Fruit fly (Drosophila melanogaster) whole organism, embryonic: ENCODE data around the gene CG13126.

Experiments used
- Asciz ChIP-seq: fragments of 200-800 bp; sonication (Bioruptor generic); optimal IDR thresholded peaks from 2 replicates; lab custom pipeline; 2017; ENCODE audit warnings: missing biosample characterization, mild to moderate bottlenecking, missing genetic modification characterization, missing genetic modification reagents
- Bteb2 ChIP-seq: fragments of 200-800 bp; sonication (Bioruptor generic); optimal IDR thresholded peaks from 2 replicates; lab custom pipeline; 2016; ENCODE audit warnings: missing biosample characterization, missing genetic modification characterization
- CG11093 ChIP-seq: fragments of 200-800 bp; sonication (Bioruptor generic); IDR thresholded peaks from 3 replicates; pipeline ENCODE4 v1.3.6; 2022; ENCODE audit warnings: missing biosample characterization, missing genetic modification characterization
- CG11247 ChIP-seq: fragments of 200-800 bp; sonication (Bioruptor generic); IDR thresholded peaks from 2 replicates; pipeline ENCODE4 v1.3.6; 2022; ENCODE audit warnings: missing biosample characterization, missing genetic modification characterization
- CG13424 ChIP-seq: fragments of 200-800 bp; sonication (Bioruptor generic); optimal IDR thresholded peaks from 2 replicates; lab custom pipeline; 2019; ENCODE audit warnings: missing biosample characterization, mild to moderate bottlenecking, missing genetic modification characterization, moderate library complexity
- CG13624 ChIP-seq: fragments of 200-800 bp; sonication (Bioruptor generic); optimal IDR thresholded peaks from 2 replicates; lab custom pipeline; 2016; ENCODE audit warnings: missing biosample characterization, missing genetic modification characterization
- CG13894 ChIP-seq: fragments of 200-800 bp; sonication (Bioruptor generic); optimal IDR thresholded peaks from 3 replicates; lab custom pipeline; 2018; ENCODE audit warnings: missing biosample characterization, mild to moderate bottlenecking, missing genetic modification characterization, moderate library complexity
- CG15269 ChIP-seq: fragments of 200-800 bp; sonication (Bioruptor generic); optimal IDR thresholded peaks from 2 replicates; lab custom pipeline; 2018; ENCODE audit warnings: missing biosample characterization, mild to moderate bottlenecking, missing genetic modification characterization, moderate library complexity
- CG15696 ChIP-seq: fragments of 200-800 bp; sonication (Bioruptor generic); optimal IDR thresholded peaks from 2 replicates; lab custom pipeline; 2019; ENCODE audit warnings: missing biosample characterization, mild to moderate bottlenecking, missing genetic modification characterization, moderate library complexity
- CG16815 ChIP-seq: fragments of 200-800 bp; sonication (Bioruptor generic); optimal IDR thresholded peaks from 3 replicates; lab custom pipeline; 2017; ENCODE audit warnings: missing biosample characterization, mild to moderate bottlenecking, missing genetic modification characterization
- CG17568 ChIP-seq: fragments of 200-800 bp; sonication (Bioruptor generic); optimal IDR thresholded peaks from 2 replicates; lab custom pipeline; 2018; ENCODE audit warnings: missing biosample characterization, mild to moderate bottlenecking, missing genetic modification characterization, moderate library complexity
- CG1832 ChIP-seq: fragments of 200-800 bp; sonication (Bioruptor generic); optimal IDR thresholded peaks from 2 replicates; lab custom pipeline; 2017; ENCODE audit warnings: missing biosample characterization, mild to moderate bottlenecking, missing genetic modification characterization, inconsistent platforms
- CG18619 ChIP-seq: fragments of 200-800 bp; sonication (Bioruptor generic); optimal IDR thresholded peaks from 3 replicates; lab custom pipeline; 2017; ENCODE audit warnings: missing biosample characterization, mild to moderate bottlenecking, missing genetic modification characterization
- CG2116 ChIP-seq: fragments of 200-800 bp; sonication (Bioruptor generic); optimal IDR thresholded peaks from 3 replicates; lab custom pipeline; 2018; ENCODE audit warnings: missing biosample characterization, mild to moderate bottlenecking, missing genetic modification characterization
- CG2120 ChIP-seq: fragments of 200-800 bp; sonication (Bioruptor generic); optimal IDR thresholded peaks from 3 replicates; lab custom pipeline; 2016; ENCODE audit warnings: missing biosample characterization, missing genetic modification characterization
- CG33557 ChIP-seq: fragments of 200-800 bp; sonication (Bioruptor generic); optimal IDR thresholded peaks from 2 replicates; lab custom pipeline; 2019; ENCODE audit warnings: missing biosample characterization, mild to moderate bottlenecking, missing genetic modification characterization, moderate library complexity
- CG5245 ChIP-seq: fragments of 200-800 bp; sonication (Bioruptor generic); optimal IDR thresholded peaks from 3 replicates; lab custom pipeline; 2016; ENCODE audit warnings: missing biosample characterization, missing genetic modification characterization
- CG6689 ChIP-seq: fragments of 200-800 bp; sonication (Bioruptor generic); IDR thresholded peaks from 2 replicates; pipeline ENCODE4 v1.3.6; 2022; ENCODE audit warnings: missing biosample characterization, missing genetic modification characterization
- CG7372 ChIP-seq: fragments of 200-800 bp; sonication (Bioruptor generic); IDR thresholded peaks from 2 replicates; pipeline ENCODE4 v1.3.6; 2022; ENCODE audit warnings: missing biosample characterization, missing genetic modification characterization
- CG7786 ChIP-seq: fragments of 200-800 bp; sonication (Bioruptor generic); optimal IDR thresholded peaks from 2 replicates; lab custom pipeline; 2016; ENCODE audit warnings: missing biosample characterization, missing genetic modification characterization
- CG7963 ChIP-seq: fragments of 200-800 bp; sonication (Bioruptor generic); IDR thresholded peaks from 3 replicates; pipeline ENCODE4 v1.3.6; 2022; ENCODE audit warnings: missing biosample characterization, missing genetic modification characterization; ENCODE audit not compliant: partially characterized antibody
- CG8089 ChIP-seq: fragments of 200-800 bp; sonication (Bioruptor generic); optimal IDR thresholded peaks from 3 replicates; lab custom pipeline; 2016; ENCODE audit warnings: missing biosample characterization, missing genetic modification characterization
- CG8290 ChIP-seq, 3 experiments: fragments of 200-800 bp; sonication (Bioruptor generic); optimal IDR thresholded peaks; 2 replicates each; lab custom pipeline; 2016 to 2019; ENCODE audit warnings: missing biosample characterization in 3 of 3, missing genetic modification characterization in 3 of 3, mild to moderate bottlenecking in 2 of 3, moderate library complexity in 1 of 3
- CG8944 ChIP-seq: fragments of 200-800 bp; sonication (Bioruptor generic); optimal IDR thresholded peaks from 3 replicates; lab custom pipeline; 2016; ENCODE audit warnings: missing biosample characterization, missing genetic modification characterization
- CG9876 ChIP-seq: fragments of 200-800 bp; sonication (Bioruptor generic); optimal IDR thresholded peaks from 2 replicates; lab custom pipeline; 2016; ENCODE audit warnings: missing biosample characterization, missing genetic modification characterization
- Dbx ChIP-seq: fragments of 200-800 bp; sonication (Bioruptor generic); IDR thresholded peaks from 3 replicates; pipeline ENCODE4 v1.3.6; 2022; ENCODE audit warnings: missing biosample characterization, missing genetic modification characterization
- Doc2 ChIP-seq: fragments of 200-800 bp; sonication (Bioruptor generic); IDR thresholded peaks from 2 replicates; pipeline ENCODE4 v1.3.6; 2022; ENCODE audit warnings: missing biosample characterization, missing genetic modification characterization
- Dp ChIP-seq: fragments of 200-800 bp; sonication (Bioruptor generic); optimal IDR thresholded peaks from 2 replicates; lab custom pipeline; 2018; ENCODE audit warnings: missing biosample characterization, mild to moderate bottlenecking, missing genetic modification characterization, moderate library complexity
- Ets97D ChIP-seq: fragments of 200-800 bp; sonication (Bioruptor generic); optimal IDR thresholded peaks from 3 replicates; lab custom pipeline; 2016; ENCODE audit warnings: missing biosample characterization, missing genetic modification characterization
- H2.0 ChIP-seq: fragments of 200-800 bp; sonication (Bioruptor generic); IDR thresholded peaks from 2 replicates; pipeline ENCODE4 v1.3.6; 2022; ENCODE audit warnings: missing biosample characterization, missing genetic modification characterization
- Hsf ChIP-seq: fragments of 200-800 bp; sonication (Bioruptor generic); optimal IDR thresholded peaks from 3 replicates; lab custom pipeline; 2016; ENCODE audit warnings: missing biosample characterization, missing genetic modification characterization
- Oaz ChIP-seq: fragments of 200-800 bp; sonication (Bioruptor generic); IDR thresholded peaks from 2 replicates; pipeline ENCODE4 v1.3.6; 2022; ENCODE audit warnings: missing biosample characterization, missing genetic modification characterization
- PHDP ChIP-seq: fragments of 200-800 bp; sonication (Bioruptor generic); optimal IDR thresholded peaks from 3 replicates; lab custom pipeline; 2018; ENCODE audit warnings: missing biosample characterization, mild to moderate bottlenecking, missing genetic modification characterization, moderate library complexity
- Ptx1 ChIP-seq: fragments of 200-800 bp; sonication (Bioruptor generic); IDR thresholded peaks from 2 replicates; pipeline ENCODE4 v1.3.6; 2022; ENCODE audit warnings: missing biosample characterization, missing genetic modification characterization
- Scr ChIP-seq: fragments of 200-800 bp; sonication (Bioruptor generic); IDR thresholded peaks from 2 replicates; pipeline ENCODE4 v1.3.6; 2022; ENCODE audit warnings: missing biosample characterization, missing genetic modification characterization; ENCODE audit not compliant: partially characterized antibody
- Sry-δ ChIP-seq: fragments of 200-800 bp; sonication (Bioruptor generic); optimal IDR thresholded peaks from 2 replicates; lab custom pipeline; 2016; ENCODE audit warnings: missing biosample characterization, missing genetic modification characterization
- bab2 ChIP-seq: fragments of 200-800 bp; sonication (Bioruptor generic); optimal IDR thresholded peaks from 2 replicates; lab custom pipeline; 2016; ENCODE audit warnings: missing biosample characterization, missing genetic modification characterization
- chn ChIP-seq: fragments of 200-800 bp; sonication (Bioruptor generic); optimal IDR thresholded peaks from 2 replicates; lab custom pipeline; 2016; ENCODE audit warnings: missing biosample characterization, missing genetic modification characterization
- cwo ChIP-seq: fragments of 200-800 bp; sonication (Bioruptor generic); optimal IDR thresholded peaks from 3 replicates; lab custom pipeline; 2017; ENCODE audit warnings: missing biosample characterization, missing genetic modification characterization, mild to moderate bottlenecking, moderate library complexity, missing genetic modification reagents
- dati ChIP-seq: fragments of 200-800 bp; sonication (Bioruptor generic); IDR thresholded peaks from 2 replicates; pipeline ENCODE4 v1.3.6; 2022; ENCODE audit warnings: missing biosample characterization, missing genetic modification characterization
- exex ChIP-seq: fragments of 200-800 bp; sonication (Bioruptor generic); optimal IDR thresholded peaks from 4 replicates; lab custom pipeline; 2018; ENCODE audit warnings: missing biosample characterization, mild to moderate bottlenecking, missing genetic modification characterization, moderate library complexity
- fd64A ChIP-seq: fragments of 200-800 bp; sonication (Bioruptor generic); optimal IDR thresholded peaks from 3 replicates; lab custom pipeline; 2018; ENCODE audit warnings: missing biosample characterization, mild to moderate bottlenecking, missing genetic modification characterization
- jigr1 ChIP-seq: fragments of 200-800 bp; sonication (Bioruptor generic); IDR thresholded peaks from 3 replicates; pipeline ENCODE4 v1.3.6; 2022; ENCODE audit warnings: missing biosample characterization, missing genetic modification characterization
- lilli ChIP-seq: fragments of 200-800 bp; sonication (Bioruptor generic); optimal IDR thresholded peaks from 3 replicates; lab custom pipeline; 2016; ENCODE audit warnings: missing biosample characterization, missing genetic modification characterization
- lola ChIP-seq, 3 experiments: fragments of >200 bp in 2 of 3; fragments of 200-800 bp in 1 of 3; sonication (Bioruptor generic) in 1 of 3; optimal IDR thresholded peaks; 2 replicates each; lab custom pipeline; 2017 to 2019; ENCODE audit warnings: missing biosample characterization in 3 of 3, missing genetic modification characterization in 3 of 3, mild to moderate bottlenecking in 1 of 3, moderate library complexity in 1 of 3
- org-1 ChIP-seq: fragments of 200-800 bp; sonication (Bioruptor generic); optimal IDR thresholded peaks from 2 replicates; lab custom pipeline; 2017; ENCODE audit warnings: missing biosample characterization, missing genetic modification characterization
- schlank ChIP-seq: fragments of 200-800 bp; sonication (Bioruptor generic); optimal IDR thresholded peaks from 2 replicates; lab custom pipeline; 2018; ENCODE audit warnings: missing biosample characterization, mild to moderate bottlenecking, missing genetic modification characterization
- sd ChIP-seq: fragments of 200-800 bp; sonication (Bioruptor generic); optimal IDR thresholded peaks from 3 replicates; lab custom pipeline; 2018; ENCODE audit warnings: missing biosample characterization, mild to moderate bottlenecking, missing genetic modification characterization, moderate library complexity
- slp2 ChIP-seq: fragments of 200-800 bp; sonication (Bioruptor generic); optimal IDR thresholded peaks from 2 replicates; lab custom pipeline; 2016; ENCODE audit warnings: missing biosample characterization, missing genetic modification characterization
- vfl ChIP-seq: fragments of 200-800 bp; sonication (Bioruptor generic); optimal IDR thresholded peaks from 2 replicates; lab custom pipeline; 2016; ENCODE audit warnings: missing biosample characterization, missing genetic modification characterization

The CG13126 gene

dm6 chr2L:10003593-10003992, 49.6 kb upstream of the CG13126 start, which contains the start of gene Ndf (continued):
- TF ChIP-seq Ets97D (GFP tag; lab: Kevin White, UChicago) (peak; percentile 93), CG2120 (GFP tag; lab: Kevin White, UChicago) (peak; percentile 77), PHDP (tag; lab: Kevin White, UChicago) (peak; percentile 59), CG7372 (GFP tag; lab: Robert Waterston, UW) (0 out of 2 replicates have a peak, but pooled peaks have one; percentile 15), CG7786 (GFP tag; lab: Kevin White, UChicago) (peak; percentile 59), vfl (GFP tag; lab: Kevin White, UChicago) (peak; percentile 70), Oaz (GFP tag; lab: Robert Waterston, UW) (peak; percentile 54), Bteb2 (GFP tag; lab: Kevin White, UChicago) (peak; percentile 29), CG11247 (peak; percentile 70), CG5245 (GFP tag; lab: Kevin White, UChicago) (peak; percentile 23), CG8944 (GFP tag; lab: Kevin White, UChicago) (peak; percentile 38), Hsf (peak; percentile 77), Dbx (GFP tag; lab: Robert Waterston, UW) (peak; percentile 80), fd64A (no peak), CG13894 (tag; lab: Kevin White, UChicago) (peak; percentile 15), CG16815 (peak; percentile 4), CG13624 (GFP tag; lab: Kevin White, UChicago) (peak; percentile 59), chn (GFP tag; lab: Kevin White, UChicago) (peak; percentile 64), CG13424 (tag; lab: Kevin White, UChicago) (peak; percentile 63), Asciz (GFP tag; lab: Kevin White, UChicago) (no peak), jigr1 (GFP tag; lab: Robert Waterston, UW) (peak; percentile 53; the same call in 1 of the 3 replicates), dati (GFP tag; lab: Robert Waterston, UW) (no peak), cwo (GFP tag; lab: Kevin White, UChicago) (peak; percentile 31), CG18619 (peak; percentile 46), CG7963 (GFP tag; lab: Robert Waterston, UW) (peak; percentile 60; the same call in 2 of the 3 replicates), CG33557 (peak; percentile 35), Sry-δ (peak; percentile 86), schlank (tag; lab: Kevin White, UChicago) (peak; percentile 18), CG2116 (GFP tag; lab: Kevin White, UChicago) (peak; percentile 77), sd (tag; lab: Kevin White, UChicago) (peak; percentile 52), org-1 (no peak), Scr (peak; percentile 71), CG9876 (GFP tag; lab: Kevin White, UChicago) (peak; percentile 32), CG11093 (GFP tag; lab: Robert Waterston, UW) (0 out of 3 replicates have a peak, but pooled peaks have one; percentile 32), CG15269 (peak; percentile 17), Ptx1 (peak; percentile 60), bab2 (GFP tag; lab: Kevin White, UChicago) (peak; percentile 39), CG6689 (GFP tag; lab: Robert Waterston, UW) (peak; percentile 63), CG1832 (GFP tag; lab: Kevin White, UChicago) (no peak), Doc2 (no peak), CG17568 (GFP tag; lab: Kevin White, UChicago) (no peak), CG8089 (peak; percentile 31), lola (GFP tag; optimal IDR thresholded peaks at IDR 0.05; lab: Kevin White, UChicago) (peak in 1 of 3 experiments; percentile 46), lilli (GFP tag; lab: Kevin White, UChicago) (peak; percentile 70), slp2 (GFP tag; lab: Kevin White, UChicago) (no peak), Dp (GFP tag; lab: Kevin White, UChicago) (peak; percentile 48), exex (tag; lab: Kevin White, UChicago) (peak; percentile 4), CG15696 (tag; lab: Kevin White, UChicago) (peak; percentile 50), H2.0 (GFP tag; lab: Robert Waterston, UW) (peak; percentile 39; the same call in 1 of the 2 replicates), CG8290 (GFP tag; optimal IDR thresholded peaks at IDR 0.05; lab: Kevin White, UChicago) (peak; percentile 43), CG8290 (tag; optimal IDR thresholded peaks at IDR 0.05; lab: Kevin White, UChicago) (peak; percentile 54 to 88)
